Fruit fly (Drosophila melanogaster): ENCODE results near the gene CG7131.

Gene CG7131

dm6 chr3R:18301569-18301968, 13.0 kb upstream of the CG7131 start, which contains the start of gene Polr1E (continued):
- TF ChIP-seq tap (tag; optimal IDR thresholded peaks at IDR 0.05) = no peak
- TF ChIP-seq p53 (GFP tag; optimal IDR thresholded peaks at IDR 0.05) = no peak
- peak; percentile 0 for TF ChIP-seq CG15601 (tag; optimal IDR thresholded peaks at IDR 0.05)
- TF ChIP-seq CG10565 (GFP tag; optimal IDR thresholded peaks at IDR 0.05) = no peak
- peak; percentile 43 for TF ChIP-seq CG15514 (GFP tag; optimal IDR thresholded peaks at IDR 0.05)
- peak; percentile 67; the same call in 2 of the 3 replicates for TF ChIP-seq CG7963 (GFP tag; IDR thresholded peaks at IDR 0.05; ENCODE audit: partially characterized antibody)
- TF ChIP-seq CG7839 (tag; optimal IDR thresholded peaks at IDR 0.05) = no peak
- TF ChIP-seq Kr (GFP tag; optimal IDR thresholded peaks at IDR 0.05) = no peak
- no peak for TF ChIP-seq Bdp1 (GFP tag; optimal IDR thresholded peaks at IDR 0.05)
- TF ChIP-seq onecut (GFP tag; IDR thresholded peaks at IDR 0.05) = no peak; the same call in 1 of the 2 replicates
- no peak for TF ChIP-seq ATbp (GFP tag; optimal IDR thresholded peaks at IDR 0.05)
- TF ChIP-seq CG1233 (GFP tag; optimal IDR thresholded peaks at IDR 0.05) = no peak
- no peak for TF ChIP-seq CG3407 (GFP tag; optimal IDR thresholded peaks at IDR 0.05)
- peak; percentile 63; the same call in 1 of the 3 replicates for TF ChIP-seq CG2199 (GFP tag; IDR thresholded peaks at IDR 0.05)
- TF ChIP-seq B-H2 (GFP tag; optimal IDR thresholded peaks at IDR 0.05) = peak; percentile 45
- no peak for TF ChIP-seq CG34422 (GFP tag; IDR thresholded peaks at IDR 0.05)
- TF ChIP-seq Sry-β (GFP tag; optimal IDR thresholded peaks at IDR 0.05) = no peak
- TF ChIP-seq CG2202 (tag; optimal IDR thresholded peaks at IDR 0.05) = no peak
- no peak for TF ChIP-seq sr (GFP tag; IDR thresholded peaks at IDR 0.05)
- no peak for TF ChIP-seq bcd (GFP tag; optimal IDR thresholded peaks at IDR 0.05)
- no peak for TF ChIP-seq Stat92E (GFP tag; optimal IDR thresholded peaks at IDR 0.05)
- no peak for TF ChIP-seq schlank (tag; optimal IDR thresholded peaks at IDR 0.05)
- no peak for TF ChIP-seq CG10654 (GFP tag; optimal IDR thresholded peaks at IDR 0.05)
- TF ChIP-seq HLHmδ (GFP tag; optimal IDR thresholded peaks at IDR 0.05) = no peak
- no peak for TF ChIP-seq CG13775 (GFP tag; optimal IDR thresholded peaks at IDR 0.05)
- TF ChIP-seq CG9876 (GFP tag; optimal IDR thresholded peaks at IDR 0.05) = no peak
- peak; percentile 63; the same call in 2 of the 3 replicates for TF ChIP-seq Opbp (GFP tag; IDR thresholded peaks at IDR 0.05; ENCODE audit: partially characterized antibody)
- TF ChIP-seq CG4854 (GFP tag; optimal IDR thresholded peaks at IDR 0.05) = no peak
- peak; percentile 24 for TF ChIP-seq CG33213 (GFP tag; optimal IDR thresholded peaks at IDR 0.05)
- TF ChIP-seq CG34376 (GFP tag; optimal IDR thresholded peaks at IDR 0.05) = no peak
- peak; percentile 83 for TF ChIP-seq YL-1 (GFP tag; optimal IDR thresholded peaks at IDR 0.05)
- TF ChIP-seq Hr3 (GFP tag; optimal IDR thresholded peaks at IDR 0.05) = no peak
- no peak for TF ChIP-seq NC2β (GFP tag; optimal IDR thresholded peaks at IDR 0.05)
- no peak for TF ChIP-seq maf-S (GFP tag; optimal IDR thresholded peaks at IDR 0.05)
- no peak for TF ChIP-seq az2 (GFP tag; optimal IDR thresholded peaks at IDR 0.05)
- TF ChIP-seq Trl (optimal IDR thresholded peaks at IDR 0.05) = no peak
- no peak for TF ChIP-seq Trl (GFP tag; optimal IDR thresholded peaks at IDR 0.05)
- TF ChIP-seq CG10209 (GFP tag; optimal IDR thresholded peaks at IDR 0.05) = no peak
- no peak for TF ChIP-seq yki (optimal IDR thresholded peaks at IDR 0.05)
- TF ChIP-seq CrebB (tag; optimal IDR thresholded peaks at IDR 0.05) = peak; percentile 8
- peak; percentile 37 for TF ChIP-seq CG30020 (tag; optimal IDR thresholded peaks at IDR 0.05)
- no peak for TF ChIP-seq CG32532 (GFP tag; IDR thresholded peaks at IDR 0.05)
- TF ChIP-seq CG34224 (GFP tag; IDR thresholded peaks at IDR 0.05; ENCODE audit: partially characterized antibody) = peak; percentile 56; the same call in 2 of the 3 replicates
- TF ChIP-seq gsb (GFP tag; IDR thresholded peaks at IDR 0.05) = no peak
- TF ChIP-seq Gug (GFP tag; IDR thresholded peaks at IDR 0.05) = no peak
- no peak for TF ChIP-seq Hr39 (optimal IDR thresholded peaks at IDR 0.05)
- TF ChIP-seq gfzf (GFP tag; optimal IDR thresholded peaks at IDR 0.05) = peak; percentile 38
- TF ChIP-seq grau (tag; optimal IDR thresholded peaks at IDR 0.05) = no peak
- no peak for TF ChIP-seq Hr51 (GFP tag; optimal IDR thresholded peaks at IDR 0.05)
- TF ChIP-seq Abd-B (GFP tag; optimal IDR thresholded peaks at IDR 0.05) = no peak
- TF ChIP-seq Lim3 (GFP tag; IDR thresholded peaks at IDR 0.05) = no peak
- TF ChIP-seq mirr (GFP tag; optimal IDR thresholded peaks at IDR 0.05) = no peak

Measured in whole organism, embryonic.